Worm (Caenorhabditis elegans) whole organism, late embryonic: Measurements from ENCODE around the gene F17C11.11.

Source experiments
- C08G9.2 ChIP-seq: sonication (generic microtip); optimal IDR thresholded peaks from 2 replicates; lab custom pipeline; 2016; ENCODE audit warnings: mild to moderate bottlenecking, missing genetic modification characterization, moderate library complexity, missing compliant biosample characterization
- C38D4.7 ChIP-seq: fragments of 200-800 bp; sonication (Bioruptor generic); optimal IDR thresholded peaks from 2 replicates; lab custom pipeline; 2018; ENCODE audit warnings: mild to moderate bottlenecking, missing genetic modification characterization, moderate library complexity, missing compliant biosample characterization
- ceh-14 ChIP-seq: sonication (generic microtip); optimal IDR thresholded peaks from 2 replicates; lab custom pipeline; 2016; ENCODE audit warnings: missing genotype, missing genetic modification characterization, missing compliant biosample characterization
- ceh-18 ChIP-seq: sonication (generic microtip); optimal IDR thresholded peaks from 2 replicates; lab custom pipeline; 2016; ENCODE audit warnings: missing genetic modification characterization, missing compliant biosample characterization
- ceh-24 ChIP-seq: sonication (generic microtip); optimal IDR thresholded peaks from 2 replicates; lab custom pipeline; 2016; ENCODE audit warnings: mild to moderate bottlenecking, missing genetic modification characterization, missing compliant biosample characterization
- ceh-31 ChIP-seq: sonication (generic microtip); optimal IDR thresholded peaks from 2 replicates; lab custom pipeline; 2016; ENCODE audit warnings: missing genetic modification characterization, missing compliant biosample characterization
- ceh-34 ChIP-seq: sonication (generic microtip); optimal IDR thresholded peaks from 2 replicates; lab custom pipeline; 2016; ENCODE audit warnings: mild to moderate bottlenecking, missing genetic modification characterization, missing compliant biosample characterization
- ceh-9 ChIP-seq: sonication (generic microtip); optimal IDR thresholded peaks from 2 replicates; lab custom pipeline; 2016; ENCODE audit warnings: mild to moderate bottlenecking, missing genetic modification characterization, inconsistent platforms, missing compliant biosample characterization
- dmd-4 ChIP-seq: sonication (generic microtip); optimal IDR thresholded peaks from 2 replicates; lab custom pipeline; 2016; ENCODE audit warnings: borderline replicate concordance, missing genetic modification characterization, missing compliant biosample characterization
- elt-2 ChIP-seq: sonication (generic microtip); optimal IDR thresholded peaks from 2 replicates; lab custom pipeline; 2016; ENCODE audit warnings: missing genetic modification reagents, missing genetic modification characterization, missing compliant biosample characterization
- elt-4 ChIP-seq: sonication (generic microtip); optimal IDR thresholded peaks from 2 replicates; lab custom pipeline; 2016; ENCODE audit warnings: missing genetic modification characterization, missing compliant biosample characterization
- fax-1 ChIP-seq: sonication (generic microtip); optimal IDR thresholded peaks from 2 replicates; lab custom pipeline; 2016; ENCODE audit warnings: missing genotype, missing genetic modification characterization, missing compliant biosample characterization
- hlh-6 ChIP-seq: sonication (generic microtip); optimal IDR thresholded peaks from 2 replicates; lab custom pipeline; 2016; ENCODE audit warnings: missing genotype, missing genetic modification characterization, missing compliant biosample characterization
- lim-6 ChIP-seq: sonication (generic microtip); optimal IDR thresholded peaks from 2 replicates; lab custom pipeline; 2016; ENCODE audit warnings: missing genetic modification characterization, missing compliant biosample characterization
- lin-11 ChIP-seq: fragments of 200-800 bp; sonication (Bioruptor generic); optimal IDR thresholded peaks from 2 replicates; lab custom pipeline; 2018; ENCODE audit warnings: mild to moderate bottlenecking, missing genetic modification characterization, missing compliant biosample characterization
- madf-2 ChIP-seq: sonication (generic microtip); optimal IDR thresholded peaks from 2 replicates; lab custom pipeline; 2017; ENCODE audit warnings: missing genetic modification characterization, missing compliant biosample characterization
- mec-3 ChIP-seq: sonication (generic microtip); optimal IDR thresholded peaks from 2 replicates; lab custom pipeline; 2016; ENCODE audit warnings: borderline replicate concordance, missing genetic modification characterization, missing compliant biosample characterization
- nfya-1 ChIP-seq: sonication (generic microtip); optimal IDR thresholded peaks from 2 replicates; lab custom pipeline; 2017; ENCODE audit warnings: missing genetic modification characterization, mild to moderate bottlenecking, missing compliant biosample characterization, antibody characterized with exemption, moderate library complexity
- nhr-232 ChIP-seq: sonication (generic microtip); optimal IDR thresholded peaks from 2 replicates; lab custom pipeline; 2016; ENCODE audit warnings: missing genetic modification characterization, missing compliant biosample characterization
- odd-2 ChIP-seq: sonication (generic microtip); optimal IDR thresholded peaks from 2 replicates; lab custom pipeline; 2017; ENCODE audit warnings: antibody characterized with exemption, mild to moderate bottlenecking, missing genetic modification characterization, missing compliant biosample characterization
- pha-2 ChIP-seq: sonication (generic microtip); optimal IDR thresholded peaks from 2 replicates; lab custom pipeline; 2017; ENCODE audit warnings: mild to moderate bottlenecking, missing genetic modification characterization, missing compliant biosample characterization
- pha-4 ChIP-seq: fragments of 150-350 bp; optimal IDR thresholded peaks from 2 replicates; lab custom pipeline; 2018; ENCODE audit warnings: missing biosample characterization, missing genetic modification reagents, missing genetic modification characterization
- pqm-1 ChIP-seq: sonication (generic microtip); optimal IDR thresholded peaks from 2 replicates; lab custom pipeline; 2016; ENCODE audit warnings: missing genetic modification characterization, missing compliant biosample characterization
- ref-2 ChIP-seq: sonication (generic microtip); optimal IDR thresholded peaks from 2 replicates; lab custom pipeline; 2016; ENCODE audit warnings: missing genetic modification characterization, missing compliant biosample characterization
- rnt-1 ChIP-seq: sonication (generic microtip); optimal IDR thresholded peaks from 2 replicates; lab custom pipeline; 2016; ENCODE audit warnings: missing genetic modification characterization, missing compliant biosample characterization
- sdc-2 ChIP-seq: sonication (generic microtip); optimal IDR thresholded peaks from 2 replicates; lab custom pipeline; 2016; ENCODE audit warnings: missing genotype, missing genetic modification characterization, missing compliant biosample characterization
- sox-2 ChIP-seq: fragments of 200-800 bp; sonication (Bioruptor generic); IDR thresholded peaks from 2 replicates; pipeline ENCODE4 v1.3.6; 2022; ENCODE audit warnings: missing genetic modification reagents, missing genetic modification characterization, missing compliant biosample characterization
- sox-4 ChIP-seq: sonication (generic microtip); optimal IDR thresholded peaks from 2 replicates; lab custom pipeline; 2017; ENCODE audit warnings: mild to moderate bottlenecking, missing genetic modification characterization, inconsistent platforms, missing compliant biosample characterization
- syd-9 ChIP-seq: sonication (generic microtip); optimal IDR thresholded peaks from 2 replicates; lab custom pipeline; 2016; ENCODE audit warnings: mild to moderate bottlenecking, missing genetic modification characterization, moderate library complexity, missing compliant biosample characterization
- tbx-2 ChIP-seq: sonication (generic microtip); optimal IDR thresholded peaks from 2 replicates; lab custom pipeline; 2016; ENCODE audit warnings: missing genetic modification characterization, missing compliant biosample characterization
- ttx-3 ChIP-seq: sonication (generic microtip); optimal IDR thresholded peaks from 2 replicates; lab custom pipeline; 2016; ENCODE audit warnings: missing genetic modification reagents, missing genetic modification characterization, missing compliant biosample characterization
- unc-3 ChIP-seq, 2 experiments: fragments of 200-800 bp in 1 of 2; sonication (Bioruptor generic) in 1 of 2; sonication (generic microtip) in 1 of 2; conservative IDR thresholded peaks in 1 of 2; optimal IDR thresholded peaks in 1 of 2; 2 replicates each; pipeline versions ENCODE4 v1.3.6 to Lab custom; 2016 to 2022; ENCODE audit warnings: missing compliant biosample characterization in 2 of 2, missing genetic modification characterization in 2 of 2, missing genetic modification reagents in 1 of 2
- unc-42 ChIP-seq: sonication (generic microtip); optimal IDR thresholded peaks from 2 replicates; lab custom pipeline; 2016; ENCODE audit warnings: missing genotype, missing genetic modification characterization, missing compliant biosample characterization
- unc-55 ChIP-seq: sonication (generic microtip); optimal IDR thresholded peaks from 2 replicates; lab custom pipeline; 2017; ENCODE audit warnings: missing biosample characterization, missing genetic modification reagents, missing genetic modification characterization
- unc-86 ChIP-seq: sonication (generic microtip); optimal IDR thresholded peaks from 2 replicates; lab custom pipeline; 2016; ENCODE audit warnings: missing genetic modification characterization, missing compliant biosample characterization
- zip-5 ChIP-seq: sonication (generic microtip); optimal IDR thresholded peaks from 2 replicates; lab custom pipeline; 2016; ENCODE audit warnings: missing genetic modification characterization, missing compliant biosample characterization
- ztf-16 ChIP-seq: sonication (generic microtip); optimal IDR thresholded peaks from 2 replicates; lab custom pipeline; 2017; ENCODE audit warnings: missing genetic modification characterization, missing compliant biosample characterization

The F17C11.11 gene

ce11 chrV:10965501-10965900 lies 26.9 kb upstream of the F17C11.11 start, which contains the start of the genes ctf-4 and eef-1G (continued):
- TF ChIP-seq madf-2 (tag; lab: Kevin White, UChicago), result no peak
- TF ChIP-seq ceh-14 (tag; lab: Kevin White, UChicago), result peak; percentile 30
- TF ChIP-seq mec-3, result no peak
- TF ChIP-seq ceh-18 (tag; lab: Kevin White, UChicago), result peak; percentile 62
- TF ChIP-seq pha-2, result no peak
- TF ChIP-seq ceh-24 (tag; lab: Kevin White, UChicago), result peak; percentile 18
- peak; percentile 64 for TF ChIP-seq ceh-31 (tag; lab: Kevin White, UChicago)

- TF ChIP-seq pha-2, result no peak
- no peak for TF ChIP-seq sox-4
- peak; percentile 25 for TF ChIP-seq ref-2 (tag; lab: Kevin White, UChicago)
- peak; percentile 49 for TF ChIP-seq mec-3
- TF ChIP-seq pqm-1, result no peak
- no peak for TF ChIP-seq unc-86 (tag; lab: Kevin White, UChicago)
- TF ChIP-seq nhr-232 (tag; lab: Kevin White, UChicago), result no peak
- TF ChIP-seq unc-3 (GFP tag; conservative IDR thresholded peaks at IDR 0.05; lab: Robert Waterston, UW), result no peak
- TF ChIP-seq unc-3 (tag; optimal IDR thresholded peaks at IDR 0.05; lab: Kevin White, UChicago), result no peak
- peak; percentile 93 for TF ChIP-seq ceh-18 (tag; lab: Kevin White, UChicago)
- no peak for TF ChIP-seq elt-2
- peak; percentile 44 for TF ChIP-seq ceh-34 (tag; lab: Kevin White, UChicago)
- TF ChIP-seq C08G9.2, result peak; percentile 22
- no peak for TF ChIP-seq lin-11 (tag; lab: Kevin White, UChicago)
- peak; percentile 94 for TF ChIP-seq unc-42
- TF ChIP-seq ttx-3 (tag; lab: Kevin White, UChicago), result no peak
- TF ChIP-seq hlh-6 (tag; lab: Kevin White, UChicago), result no peak
- peak; percentile 48 for TF ChIP-seq tbx-2 (tag; lab: Kevin White, UChicago)
- TF ChIP-seq fax-1, result peak; percentile 27
- TF ChIP-seq ceh-31 (tag; lab: Kevin White, UChicago), result peak; percentile 62
- TF ChIP-seq syd-9 (tag; lab: Kevin White, UChicago), result no peak
- TF ChIP-seq rnt-1, result peak; percentile 48
- no peak for TF ChIP-seq ztf-16 (tag; lab: Kevin White, UChicago)
- TF ChIP-seq nfya-1, result peak; percentile 1
- TF ChIP-seq sdc-2 (tag; lab: Kevin White, UChicago), result no peak
- TF ChIP-seq elt-4 (tag; lab: Kevin White, UChicago), result no peak
- TF ChIP-seq ceh-9 (tag; lab: Kevin White, UChicago), result no peak
- TF ChIP-seq ceh-14 (tag; lab: Kevin White, UChicago), result peak; percentile 75
- TF ChIP-seq odd-2 (tag; lab: Kevin White, UChicago), result no peak
- TF ChIP-seq zip-5 (tag; lab: Kevin White, UChicago), result no peak
- TF ChIP-seq unc-55 (GFP tag; lab: Kevin White, UChicago), result peak; percentile 68
- no peak for TF ChIP-seq pha-4 (tag; lab: Kevin White, UChicago)
Observed at ce11 chrV:10961448-10961870, 22.8 kb upstream of the F17C11.11 start.

ce11 chrV:10960544-10960943 lies 21.9 kb upstream of the F17C11.11 start, which contains the start of gene vps-36:
TSS of gene vps-36 (minus strand) at chrV:10960669.
- TF ChIP-seq sox-2 (GFP tag; lab: Robert Waterston, UW) (no peak), lim-6 (no peak), elt-2 (peak; percentile 14), ceh-18 (tag; lab: Kevin White, UChicago) (no peak), dmd-4 (no peak), C38D4.7 (GFP tag; lab: Kevin White, UChicago) (no peak)
- TF ChIP-seq, all 69 proteins: peak for 1
